Fruit fly (Drosophila melanogaster) whole organism, prepupa: ENCODE data around the gene ppk5.

ENCODE experiments used
- Blimp-1 ChIP-seq: fragments of 200-800 bp; sonication (Bioruptor generic); optimal IDR thresholded peaks from 3 replicates; lab custom pipeline; 2017; ENCODE audit warnings: missing biosample characterization, missing genetic modification characterization, mild to moderate bottlenecking, moderate library complexity, missing genetic modification reagents
- CG10631 ChIP-seq: fragments of 200-800 bp; sonication (Bioruptor generic); optimal IDR thresholded peaks from 2 replicates; lab custom pipeline; 2016; ENCODE audit warnings: missing biosample characterization, missing genetic modification characterization
- CG10669 ChIP-seq: fragments of 200-800 bp; sonication (Bioruptor generic); optimal IDR thresholded peaks from 3 replicates; lab custom pipeline; 2018; ENCODE audit warnings: missing biosample characterization, mild to moderate bottlenecking, missing genetic modification characterization, moderate library complexity
- CG11762 ChIP-seq: fragments of 200-800 bp; sonication (Bioruptor generic); optimal IDR thresholded peaks from 3 replicates; lab custom pipeline; 2016; ENCODE audit warnings: missing biosample characterization, missing genetic modification characterization; ENCODE audit not compliant: insufficient read depth
- CG15336 ChIP-seq: fragments of 200-800 bp; sonication (Bioruptor generic); IDR thresholded peaks from 2 replicates; pipeline ENCODE4 v1.3.6; 2022; ENCODE audit warnings: missing biosample characterization, missing genetic modification characterization
- CG1621 ChIP-seq: fragments of 200-800 bp; sonication (Bioruptor generic); optimal IDR thresholded peaks from 3 replicates; lab custom pipeline; 2018; ENCODE audit warnings: missing biosample characterization, mild to moderate bottlenecking, missing genetic modification characterization
- CG16779 ChIP-seq: fragments of 200-800 bp; sonication (Bioruptor generic); optimal IDR thresholded peaks from 3 replicates; lab custom pipeline; 2017; ENCODE audit warnings: missing biosample characterization, mild to moderate bottlenecking, missing genetic modification characterization
- CG31627 ChIP-seq: fragments of 200-800 bp; sonication (Bioruptor generic); optimal IDR thresholded peaks from 3 replicates; lab custom pipeline; 2016; ENCODE audit warnings: missing biosample characterization, missing genetic modification characterization
- CG32006 ChIP-seq: fragments of 200-800 bp; sonication (Bioruptor generic); optimal IDR thresholded peaks from 3 replicates; lab custom pipeline; 2017; ENCODE audit warnings: missing biosample characterization, mild to moderate bottlenecking, missing genetic modification characterization
- CG34406 ChIP-seq: fragments of 200-800 bp; sonication (Bioruptor generic); optimal IDR thresholded peaks from 3 replicates; lab custom pipeline; 2016; ENCODE audit warnings: missing biosample characterization, missing genetic modification characterization
- CG3919 ChIP-seq: fragments of 200-800 bp; sonication (Bioruptor generic); optimal IDR thresholded peaks from 3 replicates; lab custom pipeline; 2016; ENCODE audit warnings: missing biosample characterization, missing genetic modification characterization
- CG4318 ChIP-seq: fragments of 200-800 bp; sonication (Bioruptor generic); optimal IDR thresholded peaks from 3 replicates; lab custom pipeline; 2017; ENCODE audit warnings: missing biosample characterization, mild to moderate bottlenecking, missing genetic modification characterization
- CG6163 ChIP-seq: fragments of 200-800 bp; sonication (Bioruptor generic); IDR thresholded peaks from 3 replicates; pipeline ENCODE4 v1.3.6; 2022; ENCODE audit warnings: missing biosample characterization, missing genetic modification characterization
- CG6276 ChIP-seq: fragments of 200-800 bp; sonication (Bioruptor generic); optimal IDR thresholded peaks from 2 replicates; lab custom pipeline; 2017; ENCODE audit warnings: missing biosample characterization, mild to moderate bottlenecking, missing genetic modification characterization
- CG6792 ChIP-seq: fragments of 200-800 bp; sonication (Bioruptor generic); optimal IDR thresholded peaks from 3 replicates; lab custom pipeline; 2016; ENCODE audit warnings: missing biosample characterization, missing genetic modification characterization
- CG6854 ChIP-seq: fragments of 200-800 bp; sonication (Bioruptor generic); optimal IDR thresholded peaks from 2 replicates; lab custom pipeline; 2017; ENCODE audit warnings: missing biosample characterization, mild to moderate bottlenecking, missing genetic modification characterization
- CG7368 ChIP-seq: fragments of 200-800 bp; sonication (Bioruptor generic); optimal IDR thresholded peaks from 3 replicates; lab custom pipeline; 2016; ENCODE audit warnings: missing biosample characterization, missing genetic modification characterization
- CG8119 ChIP-seq: fragments of 200-800 bp; sonication (Bioruptor generic); IDR thresholded peaks from 3 replicates; pipeline ENCODE4 v1.3.6; 2022; ENCODE audit warnings: missing biosample characterization, missing genetic modification characterization
- CG8319 ChIP-seq: fragments of 200-800 bp; sonication (Bioruptor generic); optimal IDR thresholded peaks from 3 replicates; lab custom pipeline; 2016; ENCODE audit warnings: missing biosample characterization, missing genetic modification characterization
- CG8632 ChIP-seq: fragments of 200-800 bp; sonication (Bioruptor generic); optimal IDR thresholded peaks from 3 replicates; lab custom pipeline; 2016; ENCODE audit warnings: missing biosample characterization, missing genetic modification characterization
- Eip75B ChIP-seq: fragments of 200-800 bp; sonication (Bioruptor generic); optimal IDR thresholded peaks from 3 replicates; lab custom pipeline; 2016; ENCODE audit warnings: missing biosample characterization, missing genetic modification characterization
- Eip78C ChIP-seq: fragments of 200-800 bp; sonication (Bioruptor generic); peaks from one replicate; lab custom pipeline; 2016; ENCODE audit warnings: missing biosample characterization, missing genetic modification characterization
- Ets21C ChIP-seq: fragments of 200-800 bp; sonication (Bioruptor generic); optimal IDR thresholded peaks from 3 replicates; lab custom pipeline; 2016; ENCODE audit warnings: missing biosample characterization, missing genetic modification characterization
- Ets96B ChIP-seq: fragments of 200-800 bp; optimal IDR thresholded peaks from 2 replicates; lab custom pipeline; 2019; ENCODE audit warnings: missing biosample characterization, mild to moderate bottlenecking, missing genetic modification characterization, moderate library complexity
- Gug ChIP-seq: fragments of 200-800 bp; sonication (Bioruptor generic); IDR thresholded peaks from 2 replicates; pipeline ENCODE4 v1.3.6; 2022; ENCODE audit warnings: missing biosample characterization, missing genetic modification characterization
- Hr38 ChIP-seq: sonication (Bioruptor generic); optimal IDR thresholded peaks from 2 replicates; lab custom pipeline; 2016; ENCODE audit warnings: missing biosample characterization, missing genetic modification characterization
- Hr4 ChIP-seq: fragments of 200-800 bp; sonication (Bioruptor generic); optimal IDR thresholded peaks from 3 replicates; lab custom pipeline; 2016; ENCODE audit warnings: missing biosample characterization, missing genetic modification characterization
- Lpt ChIP-seq: fragments of 200-800 bp; sonication (Bioruptor generic); optimal IDR thresholded peaks from 3 replicates; lab custom pipeline; 2016; ENCODE audit warnings: missing biosample characterization, missing genetic modification characterization
- Met ChIP-seq: fragments of 200-800 bp; sonication (Bioruptor generic); optimal IDR thresholded peaks from 3 replicates; lab custom pipeline; 2016; ENCODE audit warnings: missing biosample characterization, missing genetic modification characterization
- OdsH ChIP-seq: fragments of 200-800 bp; sonication (Bioruptor generic); optimal IDR thresholded peaks from 3 replicates; lab custom pipeline; 2016; ENCODE audit warnings: missing biosample characterization, missing genetic modification characterization
- Sox102F ChIP-seq: fragments of 200-800 bp; sonication (Bioruptor generic); optimal IDR thresholded peaks from 2 replicates; lab custom pipeline; 2016; ENCODE audit warnings: missing biosample characterization, mild to moderate bottlenecking, missing genetic modification characterization
- Sox14 ChIP-seq: fragments of 200-800 bp; sonication (Bioruptor generic); optimal IDR thresholded peaks from 3 replicates; lab custom pipeline; 2016; ENCODE audit warnings: missing biosample characterization, missing genetic modification characterization
- achi ChIP-seq: fragments of 200-800 bp; sonication (Bioruptor generic); optimal IDR thresholded peaks from 3 replicates; lab custom pipeline; 2016; ENCODE audit warnings: missing biosample characterization, missing genetic modification characterization
- acj6 ChIP-seq: fragments of 200-800 bp; sonication (Bioruptor generic); optimal IDR thresholded peaks from 3 replicates; lab custom pipeline; 2016; ENCODE audit warnings: missing biosample characterization, missing genetic modification characterization
- cyc ChIP-seq: fragments of 200-800 bp; sonication (Bioruptor generic); optimal IDR thresholded peaks from 3 replicates; lab custom pipeline; 2016; ENCODE audit warnings: missing biosample characterization, missing genetic modification characterization
- dsx ChIP-seq: fragments of 200-800 bp; optimal IDR thresholded peaks from 3 replicates; lab custom pipeline; 2019; ENCODE audit warnings: missing biosample characterization, mild to moderate bottlenecking, missing genetic modification characterization, moderate library complexity; ENCODE audit not compliant: poor library complexity, severe bottlenecking
- eg ChIP-seq: fragments of 200-800 bp; sonication (Bioruptor generic); IDR thresholded peaks from 3 replicates; pipeline ENCODE4 v1.3.6; 2022; ENCODE audit warnings: missing biosample characterization, missing genetic modification characterization
- esn ChIP-seq: fragments of 200-800 bp; sonication (Bioruptor generic); optimal IDR thresholded peaks from 2 replicates; lab custom pipeline; 2016; ENCODE audit warnings: missing biosample characterization, mild to moderate bottlenecking, missing genetic modification characterization, moderate library complexity
- fd85E ChIP-seq: fragments of 200-800 bp; sonication (Bioruptor generic); optimal IDR thresholded peaks from 3 replicates; lab custom pipeline; 2016; ENCODE audit warnings: missing biosample characterization, missing genetic modification characterization
- fkh ChIP-seq: fragments of 200-800 bp; sonication (Bioruptor generic); optimal IDR thresholded peaks from 3 replicates; lab custom pipeline; 2017; ENCODE audit warnings: missing biosample characterization, mild to moderate bottlenecking, missing genetic modification characterization, moderate library complexity
- net ChIP-seq: fragments of 200-800 bp; sonication (Bioruptor generic); optimal IDR thresholded peaks from 3 replicates; lab custom pipeline; 2016; ENCODE audit warnings: missing biosample characterization, missing genetic modification characterization
- pdm3 ChIP-seq: fragments of 200-800 bp; sonication (Bioruptor generic); optimal IDR thresholded peaks from 3 replicates; lab custom pipeline; 2016; ENCODE audit warnings: missing biosample characterization, missing genetic modification characterization
- salr ChIP-seq, 2 experiments: fragments of 200-800 bp; sonication (Bioruptor generic); optimal IDR thresholded peaks; 3 replicates each; lab custom pipeline; 2016 to 2018; ENCODE audit warnings: missing biosample characterization in 2 of 2, missing genetic modification characterization in 2 of 2, mild to moderate bottlenecking in 1 of 2
- topi ChIP-seq: fragments of 200-800 bp; sonication (Bioruptor generic); optimal IDR thresholded peaks from 3 replicates; lab custom pipeline; 2016; ENCODE audit warnings: missing biosample characterization, missing genetic modification characterization

The ppk5 gene

dm6 chr3L:21509488-21510122 lies 24.9 kb upstream of the ppk5 start (continued):
- TF ChIP-seq CG15336, result peak; percentile 68; the same call in 1 of the 2 replicates
- peak; percentile 58 for TF ChIP-seq CG31627 (GFP tag; lab: Kevin White, UChicago)
- peak; percentile 62 for TF ChIP-seq CG6792 (GFP tag; lab: Kevin White, UChicago)
- peak; percentile 52 for TF ChIP-seq topi (GFP tag; lab: Kevin White, UChicago)
- TF ChIP-seq CG8119 (GFP tag; lab: Robert Waterston, UW), result peak; percentile 53; the same call in 2 of the 3 replicates
- peak; percentile 73 for TF ChIP-seq acj6 (GFP tag; lab: Kevin White, UChicago)
- TF ChIP-seq fd85E (GFP tag; lab: Kevin White, UChicago), result no peak
- TF ChIP-seq CG3919, result peak; percentile 77
- TF ChIP-seq Met (GFP tag; lab: Kevin White, UChicago), result peak; percentile 66
- TF ChIP-seq eg (GFP tag; lab: Robert Waterston, UW), result no peak; the same call in 2 of the 3 replicates
- no peak for TF ChIP-seq CG6854 (GFP tag; lab: Kevin White, UChicago)
- TF ChIP-seq cyc (GFP tag; lab: Kevin White, UChicago), result peak; percentile 45
- no peak for TF ChIP-seq salr (GFP tag; optimal IDR thresholded peaks at IDR 0.05; lab: Kevin White, UChicago)
- peak; percentile 53 for TF ChIP-seq Lpt
- TF ChIP-seq CG10669, result peak; percentile 57
- TF ChIP-seq esn (GFP tag; lab: Kevin White, UChicago), result peak; percentile 73
- no peak for TF ChIP-seq Blimp-1 (GFP tag; lab: Kevin White, UChicago)
- TF ChIP-seq Sox102F (GFP tag; lab: Kevin White, UChicago), result peak; percentile 61
- TF ChIP-seq Eip75B (GFP tag; lab: Kevin White, UChicago), result peak; percentile 78
- TF ChIP-seq dsx (GFP tag; lab: Kevin White, UChicago), result no peak
- TF ChIP-seq achi (GFP tag; lab: Kevin White, UChicago), result peak; percentile 67
- peak; percentile 53 for TF ChIP-seq CG34406 (GFP tag; lab: Kevin White, UChicago)
- peak; percentile 36 for TF ChIP-seq CG8319 (GFP tag; lab: Kevin White, UChicago)
- no peak for TF ChIP-seq Hr38 (GFP tag; lab: Kevin White, UChicago)

dm6 chr3L:21515823-21516715 lies 18.4 kb upstream of the ppk5 start, which contains the start of the genes SAK and Cdk12:
Gene SAK (minus strand): TSS chr3L:21515887.
Gene Cdk12 (plus strand): TSS chr3L:21516306.
- TF ChIP-seq Met (GFP tag; lab: Kevin White, UChicago) (peak; percentile 77), CG6276 (GFP tag; lab: Kevin White, UChicago) (no peak), Ets96B (tag; lab: Kevin White, UChicago) (peak; percentile 72), fkh (GFP tag; lab: Kevin White, UChicago) (peak; percentile 60), CG10631 (GFP tag; lab: Kevin White, UChicago) (peak; percentile 90), CG32006 (GFP tag; lab: Kevin White, UChicago) (peak; percentile 89), CG8319 (GFP tag; lab: Kevin White, UChicago) (peak; percentile 75), CG16779 (tag; lab: Kevin White, UChicago) (no peak), CG1621 (tag; lab: Kevin White, UChicago) (peak; percentile 35), CG34406 (GFP tag; lab: Kevin White, UChicago) (peak; percentile 86), CG11762 (GFP tag; lab: Kevin White, UChicago) (peak; percentile 74), achi (GFP tag; lab: Kevin White, UChicago) (peak; percentile 83), CG6792 (GFP tag; lab: Kevin White, UChicago) (peak; percentile 71), CG3919 (peak; percentile 85), Sox102F (GFP tag; lab: Kevin White, UChicago) (peak; percentile 83), Hr4 (peak; percentile 77), Hr38 (GFP tag; lab: Kevin White, UChicago) (no peak), pdm3 (peak; percentile 79), OdsH (peak; percentile 88), CG7368 (GFP tag; lab: Kevin White, UChicago) (peak; percentile 75), Sox14 (GFP tag; lab: Kevin White, UChicago) (peak; percentile 59), CG8119 (GFP tag; lab: Robert Waterston, UW) (peak; percentile 79), CG8632 (GFP tag; lab: Kevin White, UChicago) (peak; percentile 81), Ets21C (GFP tag; lab: Kevin White, UChicago) (peak; percentile 70), CG31627 (GFP tag; lab: Kevin White, UChicago) (peak; percentile 72), salr (GFP tag; optimal IDR thresholded peaks at IDR 0.05; lab: Kevin White, UChicago) (peak; percentile 26 to 84), CG15336 (peak; percentile 75), CG6163 (GFP tag; lab: Robert Waterston, UW) (peak; percentile 79), Blimp-1 (GFP tag; lab: Kevin White, UChicago) (peak; percentile 69), CG4318 (GFP tag; lab: Kevin White, UChicago) (peak; percentile 78), acj6 (GFP tag; lab: Kevin White, UChicago) (peak; percentile 86), Gug (GFP tag; lab: Robert Waterston, UW) (peak; percentile 64), net (peak; percentile 80), Eip78C (peak; percentile 92), eg (GFP tag; lab: Robert Waterston, UW) (peak; percentile 83), fd85E (GFP tag; lab: Kevin White, UChicago) (peak; percentile 9)
